Worm (Caenorhabditis elegans): ENCODE data around the gene fbxa-11.

ce11 chrIII:989558-989957 is 38.9 kb downstream of the fbxa-11 start:
- no peak for TF ChIP-seq dao-5 (tag; optimal IDR thresholded peaks at IDR 0.05)
- no peak for TF ChIP-seq him-1 (tag; optimal IDR thresholded peaks at IDR 0.05)
